Worm (Caenorhabditis elegans) whole organism, L3 larva: Measurements from ENCODE around the gene clec-221.

Source experiments
- ama-1 ChIP-seq: fragments of 150-350 bp; optimal IDR thresholded peaks from 2 replicates; lab custom pipeline; 2018
- daf-12 ChIP-seq: fragments of 150-350 bp; optimal IDR thresholded peaks from 2 replicates; lab custom pipeline; 2014; ENCODE audit warnings: missing biosample characterization, missing genetic modification reagents, missing genetic modification characterization
- fkh-10 ChIP-seq: sonication (generic microtip); optimal IDR thresholded peaks from 2 replicates; lab custom pipeline; 2017; ENCODE audit warnings: missing biosample characterization, missing genetic modification reagents, missing genetic modification characterization
- fos-1 ChIP-seq: fragments of 150-350 bp; optimal IDR thresholded peaks from 2 replicates; lab custom pipeline; 2014; ENCODE audit warnings: missing biosample characterization, missing genetic modification characterization
- nhr-11 ChIP-seq: fragments of 150-350 bp; optimal IDR thresholded peaks from 2 replicates; lab custom pipeline; 2014; ENCODE audit warnings: missing biosample characterization, missing genetic modification characterization
- nhr-12 ChIP-seq: fragments of 150-350 bp; optimal IDR thresholded peaks from 2 replicates; lab custom pipeline; 2014; ENCODE audit warnings: missing biosample characterization, missing genetic modification characterization
- nhr-28 ChIP-seq: fragments of 150-350 bp; optimal IDR thresholded peaks from 2 replicates; lab custom pipeline; 2014; ENCODE audit warnings: missing biosample characterization, missing genetic modification characterization
- nhr-77 ChIP-seq: fragments of 150-350 bp; optimal IDR thresholded peaks from 2 replicates; lab custom pipeline; 2014; ENCODE audit warnings: missing biosample characterization, missing genetic modification characterization
- pha-4 ChIP-seq: fragments of 150-350 bp; optimal IDR thresholded peaks from 2 replicates; lab custom pipeline; 2014; ENCODE audit warnings: missing biosample characterization, missing genetic modification reagents, missing genetic modification characterization
- pqm-1 ChIP-seq: fragments of 150-350 bp; optimal IDR thresholded peaks from 2 replicates; lab custom pipeline; 2017; ENCODE audit warnings: missing biosample characterization, missing genetic modification characterization, inconsistent platforms
- unc-39 ChIP-seq: sonication (generic microtip); optimal IDR thresholded peaks from 4 replicates; lab custom pipeline; 2017; ENCODE audit warnings: missing biosample characterization, missing genetic modification characterization
- unc-62 ChIP-seq: fragments of 150-350 bp; sonication (generic microtip); optimal IDR thresholded peaks from 4 replicates; lab custom pipeline; 2014; ENCODE audit warnings: missing biosample characterization, missing genetic modification reagents, missing genetic modification characterization
- zag-1 ChIP-seq: fragments of 150-350 bp; optimal IDR thresholded peaks from 2 replicates; lab custom pipeline; 2014; ENCODE audit warnings: missing biosample characterization, missing genetic modification characterization
- ztf-4 ChIP-seq: fragments of 150-350 bp; optimal IDR thresholded peaks from 2 replicates; lab custom pipeline; 2014; ENCODE audit warnings: missing biosample characterization, missing genetic modification characterization

DNA sequence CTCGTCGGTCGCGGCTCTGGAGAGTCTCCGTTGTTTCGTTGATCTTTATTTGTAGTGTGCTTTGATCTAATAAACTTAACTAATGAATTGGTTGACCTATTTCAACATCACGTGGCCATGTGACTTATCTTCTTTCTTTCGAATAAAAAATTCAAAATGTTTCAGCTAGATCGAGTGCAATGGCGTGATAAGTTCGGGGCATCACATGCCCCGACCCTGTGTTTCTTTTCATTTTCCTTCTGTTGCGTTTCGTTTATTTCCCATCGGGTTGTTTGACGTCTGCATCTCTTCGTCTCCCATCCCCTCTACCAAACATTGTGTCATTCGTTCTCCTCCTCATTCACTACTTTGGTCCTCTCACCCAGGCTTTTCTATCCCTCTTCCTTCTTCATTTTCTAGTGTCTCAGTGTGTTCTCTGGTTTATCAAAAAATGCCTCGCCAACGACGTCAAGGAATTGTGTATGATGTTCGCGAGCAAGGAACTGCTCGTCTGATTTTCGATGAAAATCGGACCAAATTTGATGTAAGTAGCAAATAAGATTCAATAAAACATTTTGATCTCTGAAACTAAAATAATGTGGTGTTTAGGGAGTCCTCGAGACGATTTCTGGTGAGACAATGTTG lies 2.5 kb downstream of the clec-221 start, which contains the start of gene F17C11.4:
- TF ChIP-seq daf-12 (tag; lab: Kevin White, UChicago) = no peak
- TF ChIP-seq zag-1 = no peak
- peak; percentile 46 for TF ChIP-seq ama-1 (lab: Kevin White, UChicago)
- no peak for TF ChIP-seq nhr-28 (tag; lab: Kevin White, UChicago)
- no peak for TF ChIP-seq ztf-4 (tag; lab: Kevin White, UChicago)
- TF ChIP-seq nhr-11 = peak; percentile 47
- TF ChIP-seq pqm-1 (tag; lab: Kevin White, UChicago) = no peak
- TF ChIP-seq nhr-77 = no peak
- no peak for TF ChIP-seq nhr-12
- TF ChIP-seq unc-62 (GFP tag; lab: Kevin White, UChicago) = peak; percentile 53
- TF ChIP-seq pha-4 = peak; percentile 43
- peak; percentile 14 for TF ChIP-seq fos-1
- no peak for TF ChIP-seq unc-39
- peak; percentile 9 for TF ChIP-seq fkh-10
